Worm (Caenorhabditis elegans): ENCODE data around the gene unc-70.
A peak's percentile ranks its signal among the peaks of the same experiment; 100 is the strongest.

Gene unc-70

DNA sequence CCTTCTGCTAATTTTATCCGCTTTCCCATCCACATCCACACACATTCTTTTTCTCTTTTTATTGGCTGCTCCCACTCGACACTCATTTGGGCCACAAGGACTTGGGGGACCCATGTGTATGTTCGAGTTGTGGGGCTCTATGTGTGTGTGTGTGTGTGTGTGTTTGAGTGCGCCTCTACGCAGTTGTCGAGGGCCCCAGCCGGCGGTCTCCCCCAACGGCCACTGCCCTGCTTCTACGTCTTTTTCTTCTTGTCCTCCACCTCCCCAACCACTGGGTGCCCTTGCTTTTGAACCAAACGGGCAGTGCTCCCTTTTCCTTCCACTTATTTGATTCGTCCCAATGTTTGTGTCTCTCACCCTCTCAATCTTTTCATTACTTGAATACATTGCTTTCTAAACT lies 515 bp upstream of the unc-70 start:
- TF ChIP-seq hnd-1 (tag; optimal IDR thresholded peaks at IDR 0.05), result no peak
- no peak for TF ChIP-seq ets-7 (tag; optimal IDR thresholded peaks at IDR 0.05)
- peak; percentile 83 for TF ChIP-seq hmg-4 (GFP tag; optimal IDR thresholded peaks at IDR 0.05)
- TF ChIP-seq scrt-1 (GFP tag; IDR thresholded peaks at IDR 0.05), result no peak
- TF ChIP-seq aly-1 (tag; optimal IDR thresholded peaks at IDR 0.05), result peak; percentile 46
- TF ChIP-seq B0310.2 (tag; optimal IDR thresholded peaks at IDR 0.05), result no peak
- TF ChIP-seq tbx-37 (GFP tag; conservative IDR thresholded peaks at IDR 0.05), result 0 out of 2 replicates have a peak, but pooled peaks have one; percentile 39
- peak; percentile 68 for TF ChIP-seq F13C5.2 (tag; optimal IDR thresholded peaks at IDR 0.05)
- TF ChIP-seq ceh-36 (tag; optimal IDR thresholded peaks at IDR 0.05), result peak; percentile 47
- no peak for TF ChIP-seq sea-1 (GFP tag; conservative IDR thresholded peaks at IDR 0.05)
- TF ChIP-seq flt-1 (GFP tag; IDR thresholded peaks at IDR 0.05), result peak; percentile 23; the same call in 1 of the 2 replicates

DNA sequence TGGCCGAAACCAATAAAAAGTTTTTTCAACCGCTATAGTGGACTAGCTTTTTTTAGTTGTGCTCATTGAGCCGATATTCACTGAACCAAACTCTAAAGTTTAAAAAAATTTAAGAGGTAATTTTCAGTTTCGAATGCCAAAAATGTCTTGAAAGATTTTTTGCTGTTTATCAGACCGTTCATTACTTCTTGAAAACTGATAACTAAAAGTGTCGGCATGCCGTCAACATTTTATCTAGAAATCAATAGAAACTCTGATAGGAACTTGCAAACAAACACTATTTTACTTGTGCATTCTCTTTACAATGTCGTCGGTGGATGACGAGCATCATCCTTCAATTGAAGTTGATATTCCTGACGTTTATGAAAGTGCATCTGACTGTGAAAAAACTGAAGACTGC lies 597 bp downstream of the unc-70 start:
- TF ChIP-seq hmbx-1 (tag; optimal IDR thresholded peaks at IDR 0.05), result no peak
- TF ChIP-seq ceh-36 (tag; optimal IDR thresholded peaks at IDR 0.05), result no peak
- TF ChIP-seq tbx-11 (GFP tag; IDR thresholded peaks at IDR 0.05), result no peak
- no peak for TF ChIP-seq aly-1 (tag; optimal IDR thresholded peaks at IDR 0.05)

DNA sequence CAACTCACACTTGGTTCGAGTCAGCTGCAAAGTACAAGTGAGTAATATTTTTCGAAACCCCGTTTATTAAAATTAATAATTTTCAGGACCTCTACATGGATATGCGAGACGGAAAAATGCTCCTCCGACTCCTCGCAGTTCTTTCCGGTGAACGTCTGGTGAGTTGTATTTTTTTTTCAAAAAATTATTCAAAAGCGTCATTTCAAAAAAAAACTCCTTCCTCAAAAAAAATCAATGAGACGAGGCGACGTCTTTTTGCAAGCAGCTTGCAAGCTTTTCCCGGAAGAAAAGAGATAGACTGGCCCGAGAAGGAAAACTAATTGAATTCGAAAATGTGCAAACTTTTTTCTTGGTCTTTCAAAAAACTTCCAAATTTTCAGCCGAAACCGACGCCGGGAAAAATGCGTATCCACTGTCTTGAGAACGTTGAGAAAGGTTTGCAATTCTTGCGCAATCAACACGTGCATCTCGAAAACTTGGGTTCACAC lies 1.4 kb downstream of the unc-70 start:
- no peak for TF ChIP-seq flt-1 (GFP tag; IDR thresholded peaks at IDR 0.05)
- no peak for TF ChIP-seq aly-1 (tag; optimal IDR thresholded peaks at IDR 0.05)
- TF ChIP-seq ama-1 (optimal IDR thresholded peaks at IDR 0.05), result no peak
- TF ChIP-seq scrt-1 (GFP tag; IDR thresholded peaks at IDR 0.05), result no peak
- TF ChIP-seq sea-1 (GFP tag; conservative IDR thresholded peaks at IDR 0.05), result no peak
- no peak for TF ChIP-seq tra-4 (tag; optimal IDR thresholded peaks at IDR 0.05)
- no peak for TF ChIP-seq ceh-13 (GFP tag; optimal IDR thresholded peaks at IDR 0.05)
- no peak for TF ChIP-seq pes-1 (GFP tag; IDR thresholded peaks at IDR 0.05)
- no peak for TF ChIP-seq ets-7 (tag; optimal IDR thresholded peaks at IDR 0.05)
- TF ChIP-seq hmbx-1 (tag; optimal IDR thresholded peaks at IDR 0.05), result no peak
- TF ChIP-seq tbx-11 (GFP tag; IDR thresholded peaks at IDR 0.05), result no peak
- TF ChIP-seq B0310.2 (tag; optimal IDR thresholded peaks at IDR 0.05), result no peak
- TF ChIP-seq tbx-37 (GFP tag; conservative IDR thresholded peaks at IDR 0.05), result no peak
- no peak for TF ChIP-seq hmg-4 (GFP tag; optimal IDR thresholded peaks at IDR 0.05)

DNA sequence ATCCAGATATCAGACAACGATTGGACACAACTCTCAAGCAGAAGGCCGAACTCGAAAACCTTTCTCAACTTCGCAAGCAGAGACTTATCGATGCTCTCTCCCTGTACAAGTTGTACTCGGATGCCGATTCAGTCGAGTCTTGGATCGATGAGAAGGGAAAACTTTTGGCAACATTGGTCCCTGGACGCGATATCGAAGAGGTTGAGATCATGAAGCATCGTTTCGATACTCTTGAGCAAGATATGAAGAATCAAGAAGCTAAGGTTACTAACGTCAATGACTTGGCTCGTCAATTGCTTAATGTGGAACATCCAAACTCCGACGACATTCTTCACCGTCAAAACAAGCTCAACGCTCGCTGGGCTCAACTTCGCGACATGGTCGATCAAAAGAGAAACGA lies 3.9 kb downstream of the unc-70 start:
- TF ChIP-seq hmbx-1 (tag; optimal IDR thresholded peaks at IDR 0.05) (no peak), tbx-37 (GFP tag; conservative IDR thresholded peaks at IDR 0.05) (no peak), ceh-36 (tag; optimal IDR thresholded peaks at IDR 0.05) (no peak), sea-1 (GFP tag; conservative IDR thresholded peaks at IDR 0.05) (no peak), hnd-1 (tag; optimal IDR thresholded peaks at IDR 0.05) (no peak), B0310.2 (tag; optimal IDR thresholded peaks at IDR 0.05) (no peak), aly-1 (tag; optimal IDR thresholded peaks at IDR 0.05) (no peak), pes-1 (GFP tag; IDR thresholded peaks at IDR 0.05) (no peak), F13C5.2 (tag; optimal IDR thresholded peaks at IDR 0.05) (no peak), scrt-1 (GFP tag; IDR thresholded peaks at IDR 0.05) (no peak), ama-1 (optimal IDR thresholded peaks at IDR 0.05) (no peak), tbx-11 (GFP tag; IDR thresholded peaks at IDR 0.05) (no peak), flt-1 (GFP tag; IDR thresholded peaks at IDR 0.05) (no peak), ceh-13 (GFP tag; optimal IDR thresholded peaks at IDR 0.05) (no peak)

DNA sequence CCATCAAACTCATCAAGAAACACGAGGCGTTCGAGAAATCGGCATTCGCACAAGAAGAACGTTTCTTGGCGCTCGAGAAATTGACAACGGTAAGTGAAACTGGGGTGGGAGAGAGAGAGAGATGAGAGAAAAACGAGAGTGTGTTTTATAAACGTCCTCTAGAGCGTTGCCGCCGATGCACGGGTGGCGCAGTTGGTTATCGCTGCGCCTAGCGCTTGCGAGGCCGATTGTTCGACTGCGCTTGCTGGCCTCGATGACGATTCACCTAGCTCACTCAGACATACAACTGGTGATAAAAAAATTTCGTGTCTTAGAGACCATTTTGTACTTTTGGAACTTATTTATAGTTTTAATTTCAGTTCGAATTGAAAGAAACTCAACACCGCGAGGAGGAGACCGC lies 7.7 kb downstream of the unc-70 start:
- TF ChIP-seq aly-1 (tag; optimal IDR thresholded peaks at IDR 0.05) (peak; percentile 88), tbx-37 (GFP tag; conservative IDR thresholded peaks at IDR 0.05) (peak; percentile 79), tbx-11 (GFP tag; IDR thresholded peaks at IDR 0.05) (peak; percentile 76), B0310.2 (tag; optimal IDR thresholded peaks at IDR 0.05) (peak; percentile 83), hmg-4 (GFP tag; optimal IDR thresholded peaks at IDR 0.05) (peak; percentile 89), ceh-13 (GFP tag; optimal IDR thresholded peaks at IDR 0.05) (peak; percentile 28), F13C5.2 (tag; optimal IDR thresholded peaks at IDR 0.05) (peak; percentile 87), pes-1 (GFP tag; IDR thresholded peaks at IDR 0.05) (peak; percentile 85), ceh-36 (tag; optimal IDR thresholded peaks at IDR 0.05) (peak; percentile 70), scrt-1 (GFP tag; IDR thresholded peaks at IDR 0.05) (peak; percentile 78), ets-7 (tag; optimal IDR thresholded peaks at IDR 0.05) (peak; percentile 46), hnd-1 (tag; optimal IDR thresholded peaks at IDR 0.05) (peak; percentile 68), sea-1 (GFP tag; conservative IDR thresholded peaks at IDR 0.05) (peak; percentile 82), tra-4 (tag; optimal IDR thresholded peaks at IDR 0.05) (peak; percentile 50), hmbx-1 (tag; optimal IDR thresholded peaks at IDR 0.05) (peak; percentile 61), flt-1 (GFP tag; IDR thresholded peaks at IDR 0.05) (peak; percentile 79), ama-1 (optimal IDR thresholded peaks at IDR 0.05) (peak; percentile 87)

DNA sequence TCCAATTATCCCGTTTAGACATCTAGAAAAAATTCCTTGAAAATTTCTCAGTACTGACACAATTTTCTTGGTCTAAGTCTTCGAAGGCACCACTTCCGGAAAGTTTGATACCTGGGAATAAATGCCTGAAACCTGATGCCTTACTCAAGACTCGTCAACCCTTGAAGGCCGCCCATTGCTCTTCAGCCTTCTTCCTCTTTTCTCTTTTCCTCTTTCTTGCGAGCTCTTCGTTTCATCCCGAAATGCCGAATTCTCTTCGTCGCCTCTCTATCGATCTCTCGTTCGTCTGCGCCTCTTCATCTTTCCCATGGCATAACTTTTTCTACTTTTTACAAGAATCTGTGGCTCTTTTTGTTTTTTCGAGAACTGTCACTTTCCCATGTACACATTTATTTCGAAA lies 12.5 kb downstream of the unc-70 start:
- TF ChIP-seq hnd-1 (tag; optimal IDR thresholded peaks at IDR 0.05), result no peak
- no peak for TF ChIP-seq F13C5.2 (tag; optimal IDR thresholded peaks at IDR 0.05)
- TF ChIP-seq pes-1 (GFP tag; IDR thresholded peaks at IDR 0.05), result no peak
- TF ChIP-seq hmbx-1 (tag; optimal IDR thresholded peaks at IDR 0.05), result no peak
- no peak for TF ChIP-seq ama-1 (optimal IDR thresholded peaks at IDR 0.05)
- TF ChIP-seq hmg-4 (GFP tag; optimal IDR thresholded peaks at IDR 0.05), result no peak
- no peak for TF ChIP-seq scrt-1 (GFP tag; IDR thresholded peaks at IDR 0.05)
- TF ChIP-seq ceh-36 (tag; optimal IDR thresholded peaks at IDR 0.05), result no peak

DNA sequence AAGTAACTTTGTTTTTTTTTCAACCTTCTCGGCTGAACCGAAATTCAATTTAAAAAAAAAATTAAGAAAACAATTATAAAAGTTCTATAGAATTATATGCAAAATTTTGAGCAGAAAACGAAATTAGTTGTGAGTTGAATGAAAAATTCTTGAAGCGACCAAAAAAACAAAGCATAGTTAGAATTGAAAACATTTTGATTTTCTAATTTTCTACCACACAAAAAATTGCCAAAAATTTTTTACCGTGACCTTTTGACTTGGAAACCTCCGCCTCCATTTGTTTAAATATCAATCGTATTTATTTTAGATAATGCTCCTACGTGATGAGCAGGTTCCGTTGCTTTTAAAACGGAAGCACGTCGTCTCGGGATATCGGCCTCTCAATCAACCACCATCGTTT lies 13.6 kb downstream of the unc-70 start, which contains the start of gene K11C4.2:
Gene K11C4.2, plus strand, starts transcription at position 301 of the 400 bp plus-strand sequence.
- TF ChIP-seq hmbx-1 (tag; optimal IDR thresholded peaks at IDR 0.05) (no peak), flt-1 (GFP tag; IDR thresholded peaks at IDR 0.05) (no peak), F13C5.2 (tag; optimal IDR thresholded peaks at IDR 0.05) (no peak), ets-7 (tag; optimal IDR thresholded peaks at IDR 0.05) (no peak), aly-1 (tag; optimal IDR thresholded peaks at IDR 0.05) (no peak), B0310.2 (tag; optimal IDR thresholded peaks at IDR 0.05) (no peak), hnd-1 (tag; optimal IDR thresholded peaks at IDR 0.05) (no peak), ama-1 (optimal IDR thresholded peaks at IDR 0.05) (no peak), hmg-4 (GFP tag; optimal IDR thresholded peaks at IDR 0.05) (no peak), sea-1 (GFP tag; conservative IDR thresholded peaks at IDR 0.05) (no peak), tbx-11 (GFP tag; IDR thresholded peaks at IDR 0.05) (no peak), scrt-1 (GFP tag; IDR thresholded peaks at IDR 0.05) (no peak), ceh-13 (GFP tag; optimal IDR thresholded peaks at IDR 0.05) (no peak), tra-4 (tag; optimal IDR thresholded peaks at IDR 0.05) (no peak), ceh-36 (tag; optimal IDR thresholded peaks at IDR 0.05) (no peak), tbx-37 (GFP tag; conservative IDR thresholded peaks at IDR 0.05) (no peak), pes-1 (GFP tag; IDR thresholded peaks at IDR 0.05) (no peak)
